Worm (Caenorhabditis elegans): ENCODE data around the gene gpd-1.

gpd-1 gene

DNA sequence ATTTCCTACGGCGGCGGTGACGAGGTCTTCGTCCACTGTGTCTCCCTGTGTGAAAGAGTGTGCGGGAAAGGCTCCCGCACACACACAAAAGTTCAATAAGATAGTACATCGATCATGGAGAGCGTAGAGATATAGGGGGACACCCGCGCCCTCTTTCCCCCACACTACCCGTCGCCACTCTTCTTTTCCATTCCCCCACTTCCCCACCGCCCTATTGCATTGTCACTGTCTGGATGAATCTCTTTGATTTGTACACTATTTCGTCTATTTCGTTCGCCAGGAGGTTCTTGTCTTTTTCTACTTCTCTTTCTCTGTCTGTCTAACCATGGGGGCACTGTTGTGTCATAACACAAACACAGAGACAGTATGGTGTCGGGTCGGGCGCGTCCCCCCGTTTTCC is 11.7 kb upstream of the gpd-1 start (continued):
- peak; percentile 18 for TF ChIP-seq ceh-27 (GFP tag; optimal IDR thresholded peaks at IDR 0.05)

DNA sequence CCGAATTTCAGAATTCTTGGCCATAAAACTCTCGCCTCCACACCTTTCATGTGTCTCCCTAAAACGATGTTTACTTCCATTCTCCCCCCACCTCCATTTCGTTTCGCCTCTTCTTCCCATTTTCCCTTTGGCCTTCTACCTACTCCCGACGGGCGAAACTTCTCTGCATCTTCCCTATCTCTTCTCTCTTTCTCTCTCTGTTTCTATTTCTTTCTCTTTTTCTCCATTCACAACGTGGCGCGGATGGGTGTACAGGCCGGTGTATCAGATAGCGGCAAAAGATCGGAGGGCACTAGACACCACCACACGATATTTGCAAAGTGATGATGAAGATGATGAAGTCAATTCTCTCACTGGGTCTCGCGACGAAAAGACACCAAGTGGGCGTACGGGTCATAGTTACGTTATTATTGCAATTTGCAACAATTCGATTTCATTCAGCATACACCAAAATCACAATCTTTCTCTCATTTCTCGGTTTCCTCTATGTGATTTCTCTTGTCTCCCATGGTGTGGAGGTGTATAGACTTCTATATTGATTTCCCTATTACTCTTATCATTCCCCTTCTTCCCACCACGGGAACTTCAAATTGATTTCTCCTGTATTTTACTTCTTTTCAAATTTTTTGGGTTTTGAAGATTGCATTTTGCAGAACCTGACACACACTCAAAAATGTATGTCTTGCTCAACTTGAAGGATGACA is 9.1 kb upstream of the gpd-1 start, which contains the start of gene ztf-27:
Gene ztf-27 (plus strand): TSS at position 654 of the 704 bp plus-strand sequence.
- TF ChIP-seq cebp-1 (GFP tag; IDR thresholded peaks at IDR 0.05) (no peak), cebp-1 (tag; optimal IDR thresholded peaks at IDR 0.05) (peak; percentile 25), zfh-2 (GFP tag; conservative IDR thresholded peaks at IDR 0.05) (peak; percentile 54; the same call in 1 of the 2 replicates), nhr-27 (tag; optimal IDR thresholded peaks at IDR 0.05) (no peak), mel-28 (tag; optimal IDR thresholded peaks at IDR 0.05; ENCODE audit: borderline replicate concordance) (no peak), nhr-80 (tag; optimal IDR thresholded peaks at IDR 0.05) (peak; percentile 32)

DNA sequence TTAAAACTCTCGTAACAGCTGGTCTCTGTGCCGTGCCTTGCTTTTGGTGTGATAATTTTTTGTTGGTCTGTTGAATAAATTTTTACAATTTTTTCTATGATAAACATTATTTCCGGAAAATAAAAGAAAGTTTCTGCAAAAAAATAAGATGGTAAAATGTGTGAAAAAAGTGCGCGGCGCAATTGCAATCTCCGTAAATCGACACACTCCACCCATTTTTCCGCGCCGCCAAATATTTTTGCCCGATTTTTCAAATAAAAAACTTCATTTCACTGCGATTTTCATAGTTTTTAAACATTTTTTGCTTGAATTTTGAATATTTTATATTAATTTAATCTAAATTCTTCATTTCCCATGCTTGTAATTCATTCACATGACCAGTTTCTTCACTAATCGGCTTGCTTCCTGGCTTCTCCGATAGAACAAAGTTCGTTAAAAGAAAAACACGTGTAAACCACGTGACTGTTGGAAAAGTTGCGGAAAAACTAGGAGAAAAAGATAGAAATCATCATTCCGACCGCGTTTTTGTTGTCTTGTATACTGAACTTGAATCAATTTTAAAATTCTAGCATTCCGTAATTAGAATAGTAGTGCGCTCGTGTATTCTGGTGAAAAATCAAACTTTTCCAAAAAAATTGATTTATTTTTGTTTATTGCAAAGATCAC is 5.8 kb upstream of the gpd-1 start:
- TF ChIP-seq ccch-3 (GFP tag; optimal IDR thresholded peaks at IDR 0.05) (no peak), lin-35 (GFP tag; optimal IDR thresholded peaks at IDR 0.05) (peak in 1 of 3 experiments; percentile 80), hlh-12 (tag; optimal IDR thresholded peaks at IDR 0.05) (no peak), ztf-3 (GFP tag; optimal IDR thresholded peaks at IDR 0.05) (no peak), F37B4.10 (GFP tag; IDR thresholded peaks at IDR 0.05) (no peak), lsl-1 (GFP tag; optimal IDR thresholded peaks at IDR 0.05) (peak; percentile 57), hmg-20 (GFP tag; IDR thresholded peaks at IDR 0.05) (no peak), K11D2.4 (GFP tag; IDR thresholded peaks at IDR 0.05) (no peak), B0035.1 (tag; optimal IDR thresholded peaks at IDR 0.05) (peak; percentile 11), C17E4.6 (GFP tag; IDR thresholded peaks at IDR 0.05) (no peak), ceh-91 (GFP tag; IDR thresholded peaks at IDR 0.05) (no peak), ztf-22 (GFP tag; optimal IDR thresholded peaks at IDR 0.05) (no peak), ama-1 (optimal IDR thresholded peaks at IDR 0.05) (peak; percentile 44), ama-1 (GFP tag; optimal IDR thresholded peaks at IDR 0.05) (peak in 1 of 2 experiments; percentile 16), rpc-1 (optimal IDR thresholded peaks at IDR 0.05) (peak; percentile 33), rpc-1 (tag; optimal IDR thresholded peaks at IDR 0.05) (no peak), Y79H2A.3 (GFP tag; conservative IDR thresholded peaks at IDR 0.05) (no peak), fkh-3 (tag; optimal IDR thresholded peaks at IDR 0.05) (no peak), bed-2 (GFP tag; IDR thresholded peaks at IDR 0.05) (no peak), ztf-25 (GFP tag; IDR thresholded peaks at IDR 0.05) (no peak), hrde-1 (tag; optimal IDR thresholded peaks at IDR 0.05; ENCODE audit: borderline replicate concordance) (no peak), tlf-1 (GFP tag; optimal IDR thresholded peaks at IDR 0.05) (peak; percentile 70), hmg-1.2 (GFP tag; IDR thresholded peaks at IDR 0.05) (peak; percentile 43), attf-6 (GFP tag; IDR thresholded peaks at IDR 0.05) (no peak), dpff-1 (tag; optimal IDR thresholded peaks at IDR 0.05) (no peak), Y95B8A.8 (GFP tag; IDR thresholded peaks at IDR 0.05) (no peak), aptf-2 (GFP tag; conservative IDR thresholded peaks at IDR 0.05) (no peak), pha-4 (tag; optimal IDR thresholded peaks at IDR 0.05) (peak; percentile 54), rec-8 (tag; optimal IDR thresholded peaks at IDR 0.05) (no peak), nhr-80 (tag; optimal IDR thresholded peaks at IDR 0.05) (peak; percentile 26), sea-2 (GFP tag; IDR thresholded peaks at IDR 0.05) (no peak), ceh-79 (tag; optimal IDR thresholded peaks at IDR 0.05) (no peak), sdz-38 (tag; optimal IDR thresholded peaks at IDR 0.05) (no peak), rcor-1 (GFP tag; IDR thresholded peaks at IDR 0.05) (no peak; the same call in 1 of the 2 replicates), B0261.1 (tag; optimal IDR thresholded peaks at IDR 0.05) (no peak), chd-7 (tag; optimal IDR thresholded peaks at IDR 0.05) (peak; percentile 33), F55B11.4 (tag; optimal IDR thresholded peaks at IDR 0.05; ENCODE audit: borderline replicate concordance, insufficient read depth) (no peak), mcd-1 (GFP tag; IDR thresholded peaks at IDR 0.05) (peak; percentile 46; the same call in 1 of the 2 replicates)
